Worm (Caenorhabditis elegans) whole organism, L3 larva: ENCODE measurements around the gene ech-9.
A peak's percentile ranks its signal among the peaks of the same experiment; 100 is the strongest.

Experiments used
- R02D3.7 ChIP-seq: fragments of 150-350 bp; optimal IDR thresholded peaks from 2 replicates; lab custom pipeline; 2014; ENCODE audit warnings: missing biosample characterization, missing genetic modification characterization
- ZK546.5 ChIP-seq: sonication (generic microtip); optimal IDR thresholded peaks from 2 replicates; lab custom pipeline; 2017; ENCODE audit warnings: missing biosample characterization, missing genetic modification characterization
- aly-2 ChIP-seq: fragments of 150-350 bp; optimal IDR thresholded peaks from 2 replicates; lab custom pipeline; 2014; ENCODE audit warnings: missing biosample characterization, missing genetic modification characterization
- ceh-16 ChIP-seq: sonication (generic microtip); optimal IDR thresholded peaks from 2 replicates; lab custom pipeline; 2017; ENCODE audit warnings: missing biosample characterization, missing genetic modification characterization
- ceh-28 ChIP-seq: fragments of 150-350 bp; optimal IDR thresholded peaks from 2 replicates; lab custom pipeline; 2014; ENCODE audit warnings: missing biosample characterization, missing genetic modification reagents, missing genetic modification characterization
- ceh-82 ChIP-seq: fragments of 150-350 bp; optimal IDR thresholded peaks from 2 replicates; lab custom pipeline; 2014; ENCODE audit warnings: missing biosample characterization, missing genetic modification characterization
- ceh-9 ChIP-seq: sonication (generic microtip); optimal IDR thresholded peaks from 2 replicates; lab custom pipeline; 2018; ENCODE audit warnings: missing biosample characterization, missing genetic modification characterization
- daf-12 ChIP-seq: fragments of 150-350 bp; optimal IDR thresholded peaks from 2 replicates; lab custom pipeline; 2014; ENCODE audit warnings: missing biosample characterization, missing genetic modification reagents, missing genetic modification characterization
- egl-27 ChIP-seq: sonication (generic microtip); optimal IDR thresholded peaks from 4 replicates; lab custom pipeline; 2017; ENCODE audit warnings: missing biosample characterization, missing genetic modification reagents, missing genetic modification characterization
- elt-1 ChIP-seq: fragments of 150-350 bp; optimal IDR thresholded peaks from 2 replicates; lab custom pipeline; 2014; ENCODE audit warnings: missing biosample characterization, missing genetic modification characterization
- elt-2 ChIP-seq: sonication (generic microtip); optimal IDR thresholded peaks from 2 replicates; lab custom pipeline; 2016; ENCODE audit warnings: missing genetic modification reagents, mild to moderate bottlenecking, missing genetic modification characterization, missing compliant biosample characterization
- eor-1 ChIP-seq, 2 experiments: fragments of 150-350 bp; optimal IDR thresholded peaks; 2 replicates each; lab custom pipeline; 2014 to 2018; ENCODE audit warnings: missing biosample characterization in 2 of 2, missing genetic modification characterization in 2 of 2
- fkh-10 ChIP-seq: sonication (generic microtip); optimal IDR thresholded peaks from 2 replicates; lab custom pipeline; 2017; ENCODE audit warnings: missing biosample characterization, missing genetic modification reagents, missing genetic modification characterization
- fos-1 ChIP-seq: fragments of 150-350 bp; optimal IDR thresholded peaks from 2 replicates; lab custom pipeline; 2014; ENCODE audit warnings: missing biosample characterization, missing genetic modification characterization
- jun-1 ChIP-seq: fragments of 150-350 bp; optimal IDR thresholded peaks from 2 replicates; lab custom pipeline; 2014; ENCODE audit warnings: missing biosample characterization, missing genetic modification reagents, missing genetic modification characterization
- lin-15B ChIP-seq: fragments of 150-350 bp; optimal IDR thresholded peaks from 2 replicates; lab custom pipeline; 2014; ENCODE audit warnings: missing biosample characterization, missing genetic modification characterization
- lin-39 ChIP-seq: fragments of 150-350 bp; optimal IDR thresholded peaks from 2 replicates; lab custom pipeline; 2018; ENCODE audit warnings: missing biosample characterization, missing genetic modification reagents, missing genetic modification characterization
- mdl-1 ChIP-seq: fragments of 150-350 bp; optimal IDR thresholded peaks from 2 replicates; lab custom pipeline; 2014; ENCODE audit warnings: missing biosample characterization, missing genetic modification characterization
- mml-1 ChIP-seq: fragments of 150-350 bp; sonication (generic microtip); optimal IDR thresholded peaks from 3 replicates; lab custom pipeline; 2014; ENCODE audit warnings: missing biosample characterization, missing genetic modification characterization
- nfya-1 ChIP-seq: sonication (generic microtip); optimal IDR thresholded peaks from 2 replicates; lab custom pipeline; 2017; ENCODE audit warnings: missing genetic modification characterization, mild to moderate bottlenecking, missing compliant biosample characterization, antibody characterized with exemption, moderate library complexity; ENCODE audit not compliant: insufficient read depth
- nhr-11 ChIP-seq: fragments of 150-350 bp; optimal IDR thresholded peaks from 2 replicates; lab custom pipeline; 2014; ENCODE audit warnings: missing biosample characterization, missing genetic modification characterization
- nhr-12 ChIP-seq: fragments of 150-350 bp; optimal IDR thresholded peaks from 2 replicates; lab custom pipeline; 2014; ENCODE audit warnings: missing biosample characterization, missing genetic modification characterization
- nhr-23 ChIP-seq: fragments of 150-350 bp; optimal IDR thresholded peaks from 2 replicates; lab custom pipeline; 2014; ENCODE audit warnings: missing biosample characterization, missing genetic modification reagents, missing genetic modification characterization
- nhr-237 ChIP-seq: fragments of 150-350 bp; optimal IDR thresholded peaks from 2 replicates; lab custom pipeline; 2014; ENCODE audit warnings: missing biosample characterization, missing genetic modification characterization
- nhr-25 ChIP-seq: sonication (generic microtip); optimal IDR thresholded peaks from 2 replicates; lab custom pipeline; 2017; ENCODE audit warnings: missing biosample characterization, missing genetic modification characterization
- nhr-28 ChIP-seq: fragments of 150-350 bp; optimal IDR thresholded peaks from 2 replicates; lab custom pipeline; 2014; ENCODE audit warnings: missing biosample characterization, missing genetic modification characterization
- nhr-43 ChIP-seq: sonication (generic microtip); optimal IDR thresholded peaks from 2 replicates; lab custom pipeline; 2016; ENCODE audit warnings: mild to moderate bottlenecking, missing genetic modification characterization, missing compliant biosample characterization; ENCODE audit not compliant: poor library complexity, severe bottlenecking
- nhr-67 ChIP-seq: fragments of 150-350 bp; optimal IDR thresholded peaks from 2 replicates; lab custom pipeline; 2014; ENCODE audit warnings: missing biosample characterization, missing genetic modification characterization
- nhr-76 ChIP-seq: fragments of 150-350 bp; sonication (generic microtip); optimal IDR thresholded peaks from 5 replicates; lab custom pipeline; 2014; ENCODE audit warnings: missing biosample characterization, missing genetic modification characterization
- pha-4 ChIP-seq: fragments of 150-350 bp; optimal IDR thresholded peaks from 2 replicates; lab custom pipeline; 2014; ENCODE audit warnings: missing biosample characterization, missing genetic modification reagents, missing genetic modification characterization
- pqm-1 ChIP-seq: fragments of 150-350 bp; optimal IDR thresholded peaks from 2 replicates; lab custom pipeline; 2017; ENCODE audit warnings: missing biosample characterization, missing genetic modification characterization, inconsistent platforms
- zag-1 ChIP-seq: fragments of 150-350 bp; optimal IDR thresholded peaks from 2 replicates; lab custom pipeline; 2014; ENCODE audit warnings: missing biosample characterization, missing genetic modification characterization
- ztf-4 ChIP-seq: fragments of 150-350 bp; optimal IDR thresholded peaks from 2 replicates; lab custom pipeline; 2014; ENCODE audit warnings: missing biosample characterization, missing genetic modification characterization

The ech-9 gene

ce11 chrIV:10242458-10243123, 7.5 kb upstream of the ech-9 start:
- TF ChIP-seq lin-15B (tag; lab: Kevin White, UChicago): peak; percentile 38
- no peak for TF ChIP-seq nhr-67 (tag; lab: Kevin White, UChicago)
- peak; percentile 41 for TF ChIP-seq nhr-25
- peak; percentile 8 for TF ChIP-seq nhr-23 (tag; lab: Kevin White, UChicago)
- no peak for TF ChIP-seq nhr-11 (tag; lab: Kevin White, UChicago)
- TF ChIP-seq mml-1 (tag; lab: Kevin White, UChicago): no peak
- peak; percentile 12 for TF ChIP-seq nfya-1 (tag; lab: Kevin White, UChicago)
- no peak for TF ChIP-seq R02D3.7 (tag; lab: Kevin White, UChicago)
- peak; percentile 4 for TF ChIP-seq lin-39 (tag; lab: Kevin White, UChicago)
- no peak for TF ChIP-seq mdl-1 (tag; lab: Kevin White, UChicago)
- peak; percentile 65 for TF ChIP-seq pha-4 (tag; lab: Kevin White, UChicago)
- TF ChIP-seq nhr-76: no peak
- TF ChIP-seq, all 47 proteins: peak for 6

ce11 chrIV:10241659-10242058, 6.5 kb upstream of the ech-9 start, which contains the start of gene lipl-7:
Gene lipl-7 (minus strand): TSS chrIV:10241823.
- TF ChIP-seq nfya-1 (tag; lab: Kevin White, UChicago) (no peak), nhr-67 (tag; lab: Kevin White, UChicago) (no peak), ceh-82 (tag; lab: Kevin White, UChicago) (no peak), nhr-237 (tag; lab: Kevin White, UChicago) (no peak), ceh-9 (tag; lab: Kevin White, UChicago) (no peak), nhr-23 (tag; lab: Kevin White, UChicago) (no peak), fos-1 (tag; lab: Kevin White, UChicago) (no peak), ztf-4 (tag; lab: Kevin White, UChicago) (no peak), aly-2 (no peak), ceh-16 (tag; lab: Kevin White, UChicago) (no peak), pqm-1 (tag; lab: Kevin White, UChicago) (no peak), jun-1 (tag; lab: Kevin White, UChicago) (no peak), fkh-10 (GFP tag; lab: Kevin White, UChicago) (no peak)

DNA sequence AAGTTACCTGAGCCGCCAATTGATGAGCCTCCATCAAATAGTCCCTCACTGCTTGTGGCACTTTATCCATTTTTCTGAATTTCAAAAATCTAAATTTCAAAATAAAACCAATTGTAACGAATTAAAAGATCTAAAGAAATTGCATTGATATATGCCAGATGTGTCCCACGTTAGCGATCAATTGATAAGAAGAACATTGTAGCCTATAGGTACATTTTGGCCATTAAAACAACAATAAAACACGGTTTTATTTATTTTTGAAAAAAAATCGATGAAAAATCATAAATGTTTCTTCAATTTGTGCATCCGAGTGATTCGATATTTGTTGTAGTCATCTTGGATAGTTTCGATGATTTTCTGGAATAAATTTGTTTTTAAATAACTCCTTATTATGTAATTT, 3.9 kb upstream of the ech-9 start, which contains the start of gene ech-8:
ech-8 (minus strand) TSS at position 132 of the 400 bp plus-strand sequence.
- peak; percentile 54 for TF ChIP-seq elt-2 (tag; lab: Kevin White, UChicago)
- TF ChIP-seq pqm-1 (tag; lab: Kevin White, UChicago): peak; percentile 56
- no peak for TF ChIP-seq ZK546.5
- TF ChIP-seq lin-15B (tag; lab: Kevin White, UChicago): no peak
- TF ChIP-seq ztf-4 (tag; lab: Kevin White, UChicago): no peak
- TF ChIP-seq, all 47 proteins: peak for 2

DNA sequence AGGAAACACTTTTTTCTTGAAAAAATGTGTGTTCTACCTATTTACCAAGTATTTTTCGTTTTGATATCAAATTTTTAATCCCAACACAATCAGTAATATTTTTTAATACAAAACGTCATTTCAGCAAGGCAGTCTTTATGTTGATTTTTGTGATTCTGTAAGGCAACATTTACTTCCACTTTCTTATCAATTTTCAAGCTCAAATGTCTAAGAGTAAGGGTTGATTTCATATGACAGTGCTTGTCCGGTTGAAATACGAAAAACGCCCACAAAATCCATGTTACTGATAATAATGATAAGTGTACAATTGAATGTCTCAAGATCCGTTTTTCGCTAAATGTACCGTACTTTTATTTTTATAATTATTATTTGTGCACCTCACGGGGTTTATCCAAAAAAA, 977 bp upstream of the ech-9 start:
- TF ChIP-seq elt-2 (tag; lab: Kevin White, UChicago): peak; percentile 71
- no peak for TF ChIP-seq egl-27 (tag; lab: Kevin White, UChicago)
- peak; percentile 56 for TF ChIP-seq jun-1 (tag; lab: Kevin White, UChicago)
- peak; percentile 83 for TF ChIP-seq pqm-1 (tag; lab: Kevin White, UChicago)

- no peak for TF ChIP-seq egl-27 (tag; lab: Kevin White, UChicago)
- TF ChIP-seq ceh-82 (tag; lab: Kevin White, UChicago): no peak
- TF ChIP-seq nhr-23 (tag; lab: Kevin White, UChicago): no peak
- no peak for TF ChIP-seq aly-2
- no peak for TF ChIP-seq mdl-1 (tag; lab: Kevin White, UChicago)
- TF ChIP-seq eor-1 (tag; optimal IDR thresholded peaks at IDR 0.05; lab: Kevin White, UChicago): no peak
- no peak for TF ChIP-seq ceh-16 (tag; lab: Kevin White, UChicago)
- TF ChIP-seq ceh-9 (tag; lab: Kevin White, UChicago): no peak
- no peak for TF ChIP-seq nfya-1 (tag; lab: Kevin White, UChicago)
- no peak for TF ChIP-seq zag-1 (tag; lab: Kevin White, UChicago)
- TF ChIP-seq R02D3.7 (tag; lab: Kevin White, UChicago): no peak
- TF ChIP-seq nhr-12 (tag; lab: Kevin White, UChicago): no peak
- TF ChIP-seq pha-4 (tag; lab: Kevin White, UChicago): no peak
- TF ChIP-seq nhr-43 (tag; lab: Kevin White, UChicago): no peak
- no peak for TF ChIP-seq nhr-28 (tag; lab: Kevin White, UChicago)
- no peak for TF ChIP-seq ceh-28
- TF ChIP-seq elt-1 (tag; lab: Kevin White, UChicago): no peak
- TF ChIP-seq daf-12 (tag; lab: Kevin White, UChicago): no peak
Observed at ce11 chrIV:10232456-10232855, 2.7 kb downstream of the ech-9 start, which contains the start of gene F01G10.4. Gene F01G10.4 (minus strand): TSS chrIV:10232556.
